Worm (Caenorhabditis elegans) whole organism, young adult: Measurements from ENCODE around the gene K07C11.7.

ENCODE experiments used
- B0019.2 ChIP-seq: fragments of 200-800 bp; sonication (Bioruptor generic); conservative IDR thresholded peaks from 2 replicates; pipeline ENCODE4 v1.3.6; 2022; ENCODE audit warnings: missing genetic modification reagents, missing genetic modification characterization, missing compliant biosample characterization
- B0261.1 ChIP-seq: sonication (generic microtip); optimal IDR thresholded peaks from 2 replicates; lab custom pipeline; 2016; ENCODE audit warnings: mild to moderate bottlenecking, missing genetic modification characterization, moderate library complexity, missing compliant biosample characterization
- C06A6.2 ChIP-seq: fragments of 200-800 bp; sonication (Bioruptor generic); conservative IDR thresholded peaks from 2 replicates; pipeline ENCODE4 v1.3.6; 2022; ENCODE audit warnings: missing genetic modification characterization, missing compliant biosample characterization
- F22D6.2 ChIP-seq: sonication (generic microtip); optimal IDR thresholded peaks from 2 replicates; lab custom pipeline; 2016; ENCODE audit warnings: mild to moderate bottlenecking, missing genetic modification characterization, missing compliant biosample characterization
- F23B12.7 ChIP-seq: sonication (generic microtip); optimal IDR thresholded peaks from 2 replicates; lab custom pipeline; 2017; ENCODE audit warnings: missing genetic modification characterization, mild to moderate bottlenecking, missing compliant biosample characterization, antibody characterized with exemption, moderate library complexity; ENCODE audit not compliant: insufficient read depth
- K11D2.4 ChIP-seq: fragments of 200-800 bp; sonication (Bioruptor generic); IDR thresholded peaks from 2 replicates; pipeline ENCODE4 v1.3.6; 2022; ENCODE audit warnings: missing genetic modification reagents, missing genetic modification characterization, missing compliant biosample characterization
- Y95B8A.8 ChIP-seq: fragments of 200-800 bp; sonication (Bioruptor generic); IDR thresholded peaks from 2 replicates; pipeline ENCODE4 v1.3.6; 2022; ENCODE audit warnings: missing genetic modification reagents, missing genetic modification characterization, missing compliant biosample characterization
- akir-1 ChIP-seq: fragments of 200-800 bp; sonication (Bioruptor generic); optimal IDR thresholded peaks from 2 replicates; lab custom pipeline; 2018; ENCODE audit warnings: mild to moderate bottlenecking, missing genetic modification characterization, moderate library complexity, missing compliant biosample characterization
- aptf-3 ChIP-seq: fragments of 200-800 bp; sonication (Bioruptor generic); IDR thresholded peaks from 2 replicates; pipeline ENCODE4 v1.3.6; 2022; ENCODE audit warnings: missing genetic modification characterization, missing compliant biosample characterization
- atf-7 ChIP-seq: sonication (generic microtip); optimal IDR thresholded peaks from 2 replicates; lab custom pipeline; 2017; ENCODE audit warnings: mild to moderate bottlenecking, missing genetic modification characterization, missing compliant biosample characterization
- athp-1 ChIP-seq: sonication (generic microtip); optimal IDR thresholded peaks from 2 replicates; lab custom pipeline; 2017; ENCODE audit warnings: mild to moderate bottlenecking, missing genetic modification characterization, missing compliant biosample characterization
- attf-3 ChIP-seq: fragments of 200-800 bp; sonication (Bioruptor generic); conservative IDR thresholded peaks from 2 replicates; pipeline ENCODE4 v1.3.6; 2022; ENCODE audit warnings: missing genetic modification reagents, missing genetic modification characterization, missing compliant biosample characterization
- attf-5 ChIP-seq: fragments of 200-800 bp; sonication (Bioruptor generic); optimal IDR thresholded peaks from 2 replicates; lab custom pipeline; 2018; ENCODE audit warnings: mild to moderate bottlenecking, missing genetic modification characterization, missing compliant biosample characterization
- attf-6 ChIP-seq: fragments of 200-800 bp; sonication (Bioruptor generic); IDR thresholded peaks from 2 replicates; pipeline ENCODE4 v1.3.6; 2022; ENCODE audit warnings: missing genetic modification reagents, missing genetic modification characterization, missing compliant biosample characterization
- ceh-40 ChIP-seq: fragments of 200-800 bp; sonication (Bioruptor generic); IDR thresholded peaks from 2 replicates; pipeline ENCODE4 v1.3.6; 2022; ENCODE audit warnings: missing genetic modification characterization, missing compliant biosample characterization
- ceh-58 ChIP-seq: fragments of 200-800 bp; sonication (Bioruptor generic); IDR thresholded peaks from 2 replicates; pipeline ENCODE4 v1.3.6; 2022; ENCODE audit warnings: missing genetic modification characterization, missing compliant biosample characterization
- die-1 ChIP-seq: sonication (generic microtip); optimal IDR thresholded peaks from 2 replicates; lab custom pipeline; 2016; ENCODE audit warnings: missing genotype, mild to moderate bottlenecking, missing genetic modification characterization, missing compliant biosample characterization
- dox-1 ChIP-seq: fragments of 200-800 bp; sonication (Bioruptor generic); IDR thresholded peaks from 2 replicates; pipeline ENCODE4 v1.3.6; 2022; ENCODE audit warnings: missing genetic modification reagents, missing genetic modification characterization, missing compliant biosample characterization
- efl-1 ChIP-seq: fragments of 150-350 bp; optimal IDR thresholded peaks from 2 replicates; lab custom pipeline; 2014; ENCODE audit warnings: missing biosample characterization, missing genetic modification reagents, missing genetic modification characterization
- egl-18 ChIP-seq: fragments of 200-800 bp; sonication (Bioruptor generic); IDR thresholded peaks from 2 replicates; pipeline ENCODE4 v1.3.6; 2022; ENCODE audit warnings: missing genetic modification reagents, missing genetic modification characterization, missing compliant biosample characterization
- egl-44 ChIP-seq: fragments of 200-800 bp; sonication (Bioruptor generic); IDR thresholded peaks from 2 replicates; pipeline ENCODE4 v1.3.6; 2022; ENCODE audit warnings: missing genetic modification reagents, missing genetic modification characterization, missing compliant biosample characterization
- egrh-3 ChIP-seq: fragments of 200-800 bp; sonication (Bioruptor generic); IDR thresholded peaks from 2 replicates; pipeline ENCODE4 v1.3.6; 2022; ENCODE audit warnings: missing genetic modification reagents, missing genetic modification characterization, missing compliant biosample characterization
- fkh-3 ChIP-seq: sonication (generic microtip); optimal IDR thresholded peaks from 2 replicates; lab custom pipeline; 2016; ENCODE audit warnings: mild to moderate bottlenecking, missing genetic modification characterization, missing compliant biosample characterization
- gei-17 ChIP-seq: fragments of 200-800 bp; sonication (Bioruptor generic); optimal IDR thresholded peaks from 2 replicates; lab custom pipeline; 2018; ENCODE audit warnings: mild to moderate bottlenecking, missing genetic modification characterization, missing compliant biosample characterization
- him-1 ChIP-seq: sonication (generic microtip); optimal IDR thresholded peaks from 2 replicates; lab custom pipeline; 2016; ENCODE audit warnings: missing genotype, missing genetic modification reagents, missing genetic modification characterization, missing compliant biosample characterization
- let-526 ChIP-seq: fragments of 200-800 bp; sonication (Bioruptor generic); IDR thresholded peaks from 2 replicates; pipeline ENCODE4 v1.3.6; 2022; ENCODE audit warnings: missing genetic modification reagents, missing genetic modification characterization, missing compliant biosample characterization
- let-607 ChIP-seq, 2 experiments: fragments of 200-800 bp in 1 of 2; sonication (Bioruptor generic) in 1 of 2; sonication (generic microtip) in 1 of 2; optimal IDR thresholded peaks; 2 replicates each; lab custom pipeline; 2016 to 2018; ENCODE audit warnings: mild to moderate bottlenecking in 2 of 2, missing compliant biosample characterization in 2 of 2, missing genetic modification characterization in 2 of 2, moderate library complexity in 2 of 2, missing genotype in 1 of 2
- lin-54 ChIP-seq: fragments of 200-800 bp; sonication (Bioruptor generic); optimal IDR thresholded peaks from 2 replicates; lab custom pipeline; 2018; ENCODE audit warnings: mild to moderate bottlenecking, missing genetic modification characterization, missing compliant biosample characterization
- lsl-1 ChIP-seq: fragments of 200-800 bp; sonication (Bioruptor generic); optimal IDR thresholded peaks from 2 replicates; lab custom pipeline; 2018; ENCODE audit warnings: mild to moderate bottlenecking, missing genetic modification characterization, moderate library complexity, missing compliant biosample characterization
- madf-3 ChIP-seq: fragments of 200-800 bp; sonication (Bioruptor generic); IDR thresholded peaks from 2 replicates; pipeline ENCODE4 v1.3.6; 2022; ENCODE audit warnings: missing genetic modification reagents, missing genetic modification characterization, missing compliant biosample characterization
- madf-8 ChIP-seq: fragments of 200-800 bp; sonication (Bioruptor generic); conservative IDR thresholded peaks from 2 replicates; pipeline ENCODE4 v1.3.6; 2022; ENCODE audit warnings: missing genetic modification reagents, missing genetic modification characterization, missing compliant biosample characterization
- mxl-1 ChIP-seq: sonication (generic microtip); optimal IDR thresholded peaks from 2 replicates; lab custom pipeline; 2016; ENCODE audit warnings: missing genetic modification characterization, missing compliant biosample characterization
- nfya-1 ChIP-seq: sonication (generic microtip); optimal IDR thresholded peaks from 2 replicates; lab custom pipeline; 2017; ENCODE audit warnings: antibody characterized with exemption, missing compliant biosample characterization, missing genetic modification characterization, borderline replicate concordance; ENCODE audit not compliant: insufficient read depth
- nhr-179 ChIP-seq: sonication (generic microtip); optimal IDR thresholded peaks from 2 replicates; lab custom pipeline; 2016; ENCODE audit warnings: mild to moderate bottlenecking, missing genetic modification characterization, missing compliant biosample characterization
- rpc-1 ChIP-seq, 2 experiments: fragments of 150-350 bp in 1 of 2; sonication (generic microtip) in 1 of 2; optimal IDR thresholded peaks; 2 replicates each; lab custom pipeline; 2014 to 2018; ENCODE audit warnings: missing biosample characterization in 1 of 2, missing genetic modification characterization in 1 of 2, missing genetic modification reagents in 1 of 2, missing genotype in 1 of 2
- sdz-38 ChIP-seq: sonication (generic microtip); optimal IDR thresholded peaks from 2 replicates; lab custom pipeline; 2016; ENCODE audit warnings: missing genotype, missing genetic modification characterization, missing compliant biosample characterization
- sea-2 ChIP-seq: fragments of 200-800 bp; sonication (Bioruptor generic); IDR thresholded peaks from 2 replicates; pipeline ENCODE4 v1.3.6; 2022; ENCODE audit warnings: missing genetic modification characterization, missing compliant biosample characterization
- snpc-1.1 ChIP-seq: sonication (generic microtip); optimal IDR thresholded peaks from 2 replicates; lab custom pipeline; 2017; ENCODE audit warnings: missing genetic modification characterization, mild to moderate bottlenecking, missing compliant biosample characterization, antibody characterized with exemption, moderate library complexity, missing genotype, missing genetic modification reagents; ENCODE audit not compliant: insufficient read depth
- snpc-4 ChIP-seq, 5 experiments: fragments of 150-350 bp in 1 of 5; sonication (generic microtip) in 4 of 5; optimal IDR thresholded peaks; 2 replicates each; lab custom pipeline; 2014 to 2018; ENCODE audit warnings: missing genetic modification characterization in 5 of 5, missing biosample characterization in 3 of 5, antibody characterized with exemption in 2 of 5, mild to moderate bottlenecking in 2 of 5, missing compliant biosample characterization in 2 of 5, missing genotype in 2 of 5, moderate library complexity in 2 of 5, missing genetic modification reagents in 1 of 5
- somi-1 ChIP-seq: fragments of 200-800 bp; sonication (Bioruptor generic); optimal IDR thresholded peaks from 2 replicates; lab custom pipeline; 2018; ENCODE audit warnings: mild to moderate bottlenecking, missing genetic modification characterization, missing compliant biosample characterization
- sptf-2 ChIP-seq: fragments of 200-800 bp; sonication (Bioruptor generic); optimal IDR thresholded peaks from 2 replicates; lab custom pipeline; 2018; ENCODE audit warnings: mild to moderate bottlenecking, missing genetic modification characterization, missing compliant biosample characterization
- tbx-9 ChIP-seq: sonication (generic microtip); optimal IDR thresholded peaks from 2 replicates; lab custom pipeline; 2016; ENCODE audit warnings: borderline replicate concordance, missing genetic modification characterization, inconsistent platforms, missing compliant biosample characterization
- xnd-1 ChIP-seq: sonication (generic microtip); optimal IDR thresholded peaks from 2 replicates; lab custom pipeline; 2016; ENCODE audit warnings: missing genotype, missing genetic modification reagents, missing genetic modification characterization, missing compliant biosample characterization
- zfh-2 ChIP-seq: fragments of 200-800 bp; sonication (Bioruptor generic); conservative IDR thresholded peaks from 2 replicates; pipeline ENCODE4 v1.3.6; 2022; ENCODE audit warnings: missing genetic modification reagents, missing genetic modification characterization, missing compliant biosample characterization
- ztf-22 ChIP-seq: fragments of 200-800 bp; sonication (Bioruptor generic); optimal IDR thresholded peaks from 2 replicates; lab custom pipeline; 2018; ENCODE audit warnings: mild to moderate bottlenecking, missing genetic modification characterization, moderate library complexity, missing compliant biosample characterization
- ztf-25 ChIP-seq: fragments of 200-800 bp; sonication (Bioruptor generic); IDR thresholded peaks from 2 replicates; pipeline ENCODE4 v1.3.6; 2022; ENCODE audit warnings: missing genetic modification reagents, missing genetic modification characterization, missing compliant biosample characterization
- ztf-3 ChIP-seq: fragments of 200-800 bp; sonication (Bioruptor generic); optimal IDR thresholded peaks from 2 replicates; lab custom pipeline; 2018; ENCODE audit warnings: mild to moderate bottlenecking, missing genetic modification characterization, missing compliant biosample characterization

K07C11.7 gene

ce11 chrV:8178914-8179542 lies 34.7 kb downstream of the K07C11.7 start, which contains the start of gene srp-7 (continued):
- TF ChIP-seq aptf-3: no peak
- TF ChIP-seq rpc-1 (optimal IDR thresholded peaks at IDR 0.05; lab: Kevin White, UChicago): no peak
- no peak for TF ChIP-seq rpc-1 (tag; optimal IDR thresholded peaks at IDR 0.05; lab: Kevin White, UChicago)
- no peak for TF ChIP-seq efl-1 (GFP tag; lab: Kevin White, UChicago)
- no peak for TF ChIP-seq Y95B8A.8 (GFP tag; lab: Robert Waterston, UW)
- no peak for TF ChIP-seq K11D2.4 (GFP tag; lab: Robert Waterston, UW)
- TF ChIP-seq him-1 (tag; lab: Kevin White, UChicago): no peak
- TF ChIP-seq zfh-2 (GFP tag; lab: Robert Waterston, UW): no peak
- no peak for TF ChIP-seq egl-18 (GFP tag; lab: Robert Waterston, UW)
- TF ChIP-seq fkh-3 (tag; lab: Kevin White, UChicago): no peak
- no peak for TF ChIP-seq F23B12.7 (tag; lab: Kevin White, UChicago)
- TF ChIP-seq dox-1: no peak; the same call in 1 of the 2 replicates
- no peak for TF ChIP-seq let-607 (tag; optimal IDR thresholded peaks at IDR 0.05; lab: Kevin White, UChicago)
- no peak for TF ChIP-seq egl-44 (GFP tag; lab: Robert Waterston, UW)
- TF ChIP-seq snpc-1.1 (tag; lab: Kevin White, UChicago): no peak
- no peak for TF ChIP-seq ceh-58 (GFP tag; lab: Robert Waterston, UW)
- no peak for TF ChIP-seq attf-5 (GFP tag; lab: Kevin White, UChicago)
- peak; percentile 60 for TF ChIP-seq attf-3
- TF ChIP-seq athp-1 (tag; lab: Kevin White, UChicago): no peak
- TF ChIP-seq tbx-9 (tag; lab: Kevin White, UChicago): no peak
- TF ChIP-seq lin-54 (GFP tag; lab: Kevin White, UChicago): no peak
- no peak for TF ChIP-seq ztf-22 (GFP tag; lab: Kevin White, UChicago)
- TF ChIP-seq F22D6.2 (tag; lab: Kevin White, UChicago): no peak
- TF ChIP-seq ceh-40 (GFP tag; lab: Robert Waterston, UW): no peak
- TF ChIP-seq sdz-38 (tag; lab: Kevin White, UChicago): no peak
- TF ChIP-seq nhr-179 (tag; lab: Kevin White, UChicago): no peak
- TF ChIP-seq lsl-1 (GFP tag; lab: Kevin White, UChicago): no peak
- no peak for TF ChIP-seq nfya-1
- no peak for TF ChIP-seq B0019.2
- no peak for TF ChIP-seq ztf-3 (GFP tag; lab: Kevin White, UChicago)
- no peak for TF ChIP-seq atf-7 (tag; lab: Kevin White, UChicago)

ce11 chrV:8178279-8178678 lies 35.5 kb downstream of the K07C11.7 start:
- no peak for TF ChIP-seq snpc-4 (GFP tag; optimal IDR thresholded peaks at IDR 0.05; lab: Kevin White, UChicago)
- no peak for TF ChIP-seq snpc-4 (tag; optimal IDR thresholded peaks at IDR 0.05; lab: Kevin White, UChicago)
- no peak for TF ChIP-seq him-1 (tag; lab: Kevin White, UChicago)
- TF ChIP-seq xnd-1: peak; percentile 1
- TF ChIP-seq madf-8 (GFP tag; lab: Robert Waterston, UW): peak; percentile 43; the same call in 1 of the 2 replicates
- TF ChIP-seq lsl-1 (GFP tag; lab: Kevin White, UChicago): peak; percentile 83
- no peak for TF ChIP-seq akir-1
- no peak for TF ChIP-seq somi-1 (GFP tag; lab: Kevin White, UChicago)
- TF ChIP-seq ztf-25 (GFP tag; lab: Robert Waterston, UW): no peak
- TF ChIP-seq madf-3 (GFP tag; lab: Robert Waterston, UW): no peak
- no peak for TF ChIP-seq gei-17 (GFP tag; lab: Kevin White, UChicago)
- TF ChIP-seq mxl-1 (tag; lab: Kevin White, UChicago): no peak
- TF ChIP-seq B0261.1 (tag; lab: Kevin White, UChicago): no peak
- no peak for TF ChIP-seq sptf-2
- no peak for TF ChIP-seq attf-6 (GFP tag; lab: Robert Waterston, UW)
- no peak for TF ChIP-seq sea-2 (GFP tag; lab: Robert Waterston, UW)
- TF ChIP-seq egrh-3: no peak
- no peak for TF ChIP-seq C06A6.2
- no peak for TF ChIP-seq Y95B8A.8 (GFP tag; lab: Robert Waterston, UW)
- no peak for TF ChIP-seq let-526 (GFP tag; lab: Robert Waterston, UW)
- TF ChIP-seq die-1: no peak
